Worm (Caenorhabditis elegans) whole organism, L1 larva: ENCODE results near the gene vha-1.

ENCODE experiments used
- ama-1 ChIP-seq: fragments of 150-350 bp; optimal IDR thresholded peaks from 2 replicates; lab custom pipeline; 2014
- blmp-1 ChIP-seq: fragments of 150-350 bp; optimal IDR thresholded peaks from 2 replicates; lab custom pipeline; 2014; ENCODE audit warnings: missing biosample characterization, missing genetic modification characterization
- fkh-10 ChIP-seq: sonication (generic microtip); optimal IDR thresholded peaks from 2 replicates; lab custom pipeline; 2017; ENCODE audit warnings: missing biosample characterization, missing genetic modification reagents, missing genetic modification characterization
- fos-1 ChIP-seq: fragments of 150-350 bp; optimal IDR thresholded peaks from 2 replicates; lab custom pipeline; 2014; ENCODE audit warnings: missing biosample characterization, missing genetic modification characterization
- lin-15B ChIP-seq: fragments of 150-350 bp; sonication (generic microtip); optimal IDR thresholded peaks from 3 replicates; lab custom pipeline; 2014; ENCODE audit warnings: missing biosample characterization, missing genetic modification characterization
- lsy-2 ChIP-seq, 2 experiments: fragments of 150-350 bp; optimal IDR thresholded peaks; 2 replicates each; lab custom pipeline; 2014; ENCODE audit warnings: missing biosample characterization in 2 of 2, missing genetic modification characterization in 2 of 2
- nhr-237 ChIP-seq: fragments of 150-350 bp; optimal IDR thresholded peaks from 2 replicates; lab custom pipeline; 2014; ENCODE audit warnings: missing biosample characterization, missing genetic modification characterization
- nhr-77 ChIP-seq: fragments of 150-350 bp; optimal IDR thresholded peaks from 2 replicates; lab custom pipeline; 2014; ENCODE audit warnings: missing biosample characterization, missing genetic modification characterization
- nhr-90 ChIP-seq: sonication (generic microtip); optimal IDR thresholded peaks from 2 replicates; lab custom pipeline; 2016; ENCODE audit warnings: mild to moderate bottlenecking, missing genetic modification characterization, missing compliant biosample characterization; ENCODE audit not compliant: poor library complexity
- pqm-1 ChIP-seq: sonication (generic microtip); optimal IDR thresholded peaks from 3 replicates; lab custom pipeline; 2017; ENCODE audit warnings: missing biosample characterization, missing genetic modification characterization
- sup-37 ChIP-seq: fragments of 200-800 bp; sonication (Bioruptor generic); optimal IDR thresholded peaks from 2 replicates; lab custom pipeline; 2018; ENCODE audit warnings: mild to moderate bottlenecking, missing genetic modification characterization, missing compliant biosample characterization

DNA sequence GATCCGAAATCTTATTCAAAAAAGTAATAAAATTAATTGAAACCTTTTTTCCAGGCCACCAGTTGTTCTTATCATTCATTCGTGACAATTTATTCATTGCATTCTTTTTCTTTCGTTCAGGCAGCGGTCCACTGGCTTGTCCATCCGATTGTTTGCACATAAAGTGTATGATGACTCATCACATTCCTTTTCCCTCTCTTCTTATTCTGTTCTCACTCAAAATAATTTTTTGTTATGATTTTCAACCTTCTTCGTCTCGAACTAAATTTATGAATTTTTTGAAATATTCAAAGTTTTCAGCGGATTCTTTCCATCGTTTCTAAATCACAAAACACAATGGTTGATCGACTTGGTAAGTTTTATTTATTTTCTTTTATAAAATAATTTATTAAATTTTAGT lies 49.4 kb downstream of the vha-1 start, which contains the start of gene ZK632.12:
- TF ChIP-seq lin-15B (no peak), ama-1 (lab: Kevin White, UChicago) (no peak), nhr-237 (tag; lab: Kevin White, UChicago) (no peak), lsy-2 (tag; optimal IDR thresholded peaks at IDR 0.05; lab: Kevin White, UChicago) (no peak), blmp-1 (tag; lab: Kevin White, UChicago) (no peak), sup-37 (no peak), nhr-77 (tag; lab: Kevin White, UChicago) (no peak), nhr-90 (tag; lab: Kevin White, UChicago) (no peak), fkh-10 (GFP tag; lab: Kevin White, UChicago) (no peak), fos-1 (no peak), pqm-1 (tag; lab: Kevin White, UChicago) (no peak)
